Fruit fly (Drosophila melanogaster) whole organism, pupa: Measurements from ENCODE around the gene UQCR-Q.

Experiments
- CG10348 ChIP-seq: fragments of 200-800 bp; sonication (Bioruptor generic); IDR thresholded peaks from 2 replicates; pipeline ENCODE4 v1.3.6; 2022; ENCODE audit warnings: missing biosample characterization, missing genetic modification characterization
- CG12605 ChIP-seq: fragments of 200-800 bp; sonication (Bioruptor generic); IDR thresholded peaks from 2 replicates; pipeline ENCODE4 v1.3.6; 2022; ENCODE audit warnings: missing biosample characterization, missing genetic modification characterization
- CG13204 ChIP-seq: fragments of 200-800 bp; sonication (Bioruptor generic); optimal IDR thresholded peaks from 2 replicates; lab custom pipeline; 2018; ENCODE audit warnings: missing biosample characterization, mild to moderate bottlenecking, missing genetic modification characterization, moderate library complexity
- CG14655 ChIP-seq: fragments of 200-800 bp; sonication (Bioruptor generic); optimal IDR thresholded peaks from 3 replicates; lab custom pipeline; 2017; ENCODE audit warnings: mild to moderate bottlenecking, missing biosample characterization, missing genetic modification reagents, missing genetic modification characterization
- CG15710 ChIP-seq: fragments of 200-800 bp; sonication (Bioruptor generic); optimal IDR thresholded peaks from 2 replicates; lab custom pipeline; 2018; ENCODE audit warnings: missing biosample characterization, mild to moderate bottlenecking, missing genetic modification characterization, moderate library complexity
- CG17806 ChIP-seq: fragments of 200-800 bp; sonication (Bioruptor generic); optimal IDR thresholded peaks from 2 replicates; lab custom pipeline; 2018; ENCODE audit warnings: missing biosample characterization, mild to moderate bottlenecking, missing genetic modification characterization, moderate library complexity
- CG32121 ChIP-seq: fragments of 200-800 bp; sonication (Bioruptor generic); IDR thresholded peaks from 2 replicates; pipeline ENCODE4 v1.3.6; 2022; ENCODE audit warnings: missing biosample characterization, missing genetic modification characterization
- CG34367 ChIP-seq: fragments of 200-800 bp; sonication (Bioruptor generic); optimal IDR thresholded peaks from 2 replicates; lab custom pipeline; 2018; ENCODE audit warnings: missing biosample characterization, mild to moderate bottlenecking, missing genetic modification characterization
- CG4496 ChIP-seq: fragments of 200-800 bp; sonication (Bioruptor generic); IDR thresholded peaks from 3 replicates; pipeline ENCODE4 v1.3.6; 2022; ENCODE audit warnings: missing biosample characterization, missing genetic modification characterization
- CG8159 ChIP-seq: fragments of 200-800 bp; sonication (Bioruptor generic); optimal IDR thresholded peaks from 3 replicates; lab custom pipeline; 2018; ENCODE audit warnings: missing biosample characterization, mild to moderate bottlenecking, missing genetic modification characterization, moderate library complexity
- CG8301 ChIP-seq: fragments of 200-800 bp; sonication (Bioruptor generic); optimal IDR thresholded peaks from 2 replicates; lab custom pipeline; 2018; ENCODE audit warnings: missing biosample characterization, mild to moderate bottlenecking, missing genetic modification characterization
- CG9948 ChIP-seq: fragments of 200-800 bp; sonication (Bioruptor generic); optimal IDR thresholded peaks from 2 replicates; lab custom pipeline; 2018; ENCODE audit warnings: missing biosample characterization, mild to moderate bottlenecking, missing genetic modification characterization, moderate library complexity
- D1 ChIP-seq: fragments of 200-800 bp; sonication (Bioruptor generic); optimal IDR thresholded peaks from 2 replicates; lab custom pipeline; 2018; ENCODE audit warnings: missing biosample characterization, mild to moderate bottlenecking, missing genetic modification characterization, moderate library complexity
- EcR ChIP-seq: fragments of 200-800 bp; sonication (Bioruptor generic); optimal IDR thresholded peaks from 3 replicates; lab custom pipeline; 2019; ENCODE audit warnings: missing biosample characterization, missing genetic modification characterization, mild to moderate bottlenecking, moderate library complexity, missing genetic modification reagents
- Ets98B ChIP-seq: fragments of 200-800 bp; sonication (Bioruptor generic); IDR thresholded peaks from 2 replicates; pipeline ENCODE4 v1.3.6; 2022; ENCODE audit warnings: missing biosample characterization, missing genetic modification characterization
- Pif1A ChIP-seq: fragments of 200-800 bp; sonication (Bioruptor generic); optimal IDR thresholded peaks from 3 replicates; lab custom pipeline; 2016; ENCODE audit warnings: missing biosample characterization, missing genetic modification characterization
- Pif1B ChIP-seq: fragments of 200-800 bp; sonication (Bioruptor generic); optimal IDR thresholded peaks from 3 replicates; lab custom pipeline; 2016; ENCODE audit warnings: missing biosample characterization, missing genetic modification characterization
- Snoo ChIP-seq: fragments of 200-800 bp; sonication (Bioruptor generic); optimal IDR thresholded peaks from 3 replicates; lab custom pipeline; 2017; ENCODE audit warnings: missing biosample characterization, mild to moderate bottlenecking, missing genetic modification characterization, inconsistent platforms
- fd96Ca ChIP-seq: fragments of 200-800 bp; sonication (Bioruptor generic); IDR thresholded peaks from 3 replicates; pipeline ENCODE4 v1.3.6; 2022; ENCODE audit warnings: missing biosample characterization, missing genetic modification characterization
- gl ChIP-seq: fragments of 200-800 bp; sonication (Bioruptor generic); optimal IDR thresholded peaks from 2 replicates; lab custom pipeline; 2018; ENCODE audit warnings: missing biosample characterization, mild to moderate bottlenecking, missing genetic modification characterization
- rn ChIP-seq: fragments of 200-800 bp; sonication (Bioruptor generic); IDR thresholded peaks from 2 replicates; pipeline ENCODE4 v1.3.6; 2022; ENCODE audit warnings: missing biosample characterization, missing genetic modification characterization

The UQCR-Q gene

DNA sequence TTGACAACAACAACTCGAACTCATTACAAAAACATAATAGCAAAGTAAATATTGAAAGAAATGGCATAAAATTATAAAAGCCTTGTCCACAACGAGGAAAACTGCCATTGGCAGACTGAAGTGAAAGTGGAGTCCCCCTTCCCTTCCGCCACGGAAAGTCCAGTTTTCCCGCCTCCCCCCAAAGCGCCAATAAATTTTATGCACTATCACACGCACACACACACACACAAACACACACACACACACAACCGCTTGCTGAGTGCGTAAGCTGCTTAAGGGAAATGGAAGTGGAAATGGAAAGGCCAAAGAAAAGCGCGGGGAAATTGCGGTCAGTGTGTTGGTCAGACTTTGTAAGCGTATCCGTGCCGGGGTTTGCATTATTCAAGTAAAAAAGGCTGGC, 12.1 kb upstream of the UQCR-Q start:
- TF ChIP-seq CG13204 (GFP tag; lab: Kevin White, UChicago): no peak
- no peak for TF ChIP-seq CG8159 (tag; lab: Kevin White, UChicago)
- no peak for TF ChIP-seq CG12605 (GFP tag; lab: Robert Waterston, UW)
- no peak for TF ChIP-seq CG8301 (tag; lab: Kevin White, UChicago)
- no peak for TF ChIP-seq fd96Ca
- no peak for TF ChIP-seq CG10348 (GFP tag; lab: Robert Waterston, UW)
- no peak for TF ChIP-seq gl (tag; lab: Kevin White, UChicago)
- no peak for TF ChIP-seq CG32121 (GFP tag; lab: Robert Waterston, UW)
- no peak for TF ChIP-seq CG34367
- TF ChIP-seq CG15710: no peak
- TF ChIP-seq rn (GFP tag; lab: Robert Waterston, UW): no peak
- no peak for TF ChIP-seq Snoo (tag; lab: Kevin White, UChicago)
- TF ChIP-seq Pif1B (GFP tag; lab: Kevin White, UChicago): no peak
- no peak for TF ChIP-seq CG14655 (GFP tag; lab: Kevin White, UChicago)
- TF ChIP-seq EcR (GFP tag; lab: Kevin White, UChicago): no peak

DNA sequence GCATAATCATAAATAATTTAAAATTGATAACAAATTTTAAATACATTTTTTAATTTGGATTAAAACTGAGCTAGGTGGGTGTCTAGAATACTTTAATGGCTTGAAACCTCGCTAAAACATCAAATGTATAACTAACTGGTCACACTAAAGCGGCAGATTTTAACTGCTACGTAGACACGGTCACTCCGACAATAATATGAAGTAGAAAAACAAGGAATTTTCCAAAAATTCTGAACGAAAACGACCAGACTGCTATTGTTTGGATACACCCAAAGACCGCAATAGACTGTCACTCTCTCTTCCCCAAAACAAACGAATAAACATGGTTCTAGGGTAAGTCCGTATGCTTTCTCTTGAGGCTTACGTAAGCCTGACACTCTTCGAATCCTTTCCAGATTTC, 8.8 kb upstream of the UQCR-Q start, which contains the start of gene QIL1:
TSS of gene QIL1 (plus strand) at position 142 of the 400 bp plus-strand sequence.
- TF ChIP-seq CG8301 (tag; lab: Kevin White, UChicago): no peak
- no peak for TF ChIP-seq CG10348 (GFP tag; lab: Robert Waterston, UW)
- TF ChIP-seq D1 (tag; lab: Kevin White, UChicago): peak; percentile 93
- TF ChIP-seq Snoo (tag; lab: Kevin White, UChicago): no peak
- no peak for TF ChIP-seq Pif1A (GFP tag; lab: Kevin White, UChicago)
- TF ChIP-seq CG14655 (GFP tag; lab: Kevin White, UChicago): no peak

DNA sequence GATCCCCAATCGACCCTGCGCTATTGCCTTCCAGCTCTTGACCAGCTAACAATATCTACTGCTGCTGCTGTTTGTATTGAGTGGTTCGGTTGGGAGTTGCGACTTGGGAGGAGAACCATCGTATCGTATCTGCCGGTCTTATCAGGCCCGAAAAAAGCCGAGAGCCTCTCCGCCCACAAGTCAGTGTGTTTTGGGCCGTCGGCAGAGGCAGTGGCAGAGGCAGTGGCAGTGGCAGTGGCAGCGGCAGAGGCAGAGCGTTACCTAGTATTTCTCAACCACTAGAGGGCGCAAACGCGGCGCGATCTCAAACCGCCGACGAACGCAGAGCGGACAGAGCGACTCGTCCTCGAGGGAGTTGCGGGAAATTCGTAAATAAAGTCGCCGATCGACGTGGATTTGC, 4.5 kb upstream of the UQCR-Q start, which contains the start of gene SecCl:
TSS of gene SecCl (plus strand) at position 18 of the 400 bp plus-strand sequence.
- TF ChIP-seq EcR (GFP tag; lab: Kevin White, UChicago): no peak
- TF ChIP-seq gl (tag; lab: Kevin White, UChicago): no peak
- no peak for TF ChIP-seq rn (GFP tag; lab: Robert Waterston, UW)
- TF ChIP-seq CG12605 (GFP tag; lab: Robert Waterston, UW): no peak
- no peak for TF ChIP-seq CG34367
- TF ChIP-seq, all 21 proteins: peak for 0

DNA sequence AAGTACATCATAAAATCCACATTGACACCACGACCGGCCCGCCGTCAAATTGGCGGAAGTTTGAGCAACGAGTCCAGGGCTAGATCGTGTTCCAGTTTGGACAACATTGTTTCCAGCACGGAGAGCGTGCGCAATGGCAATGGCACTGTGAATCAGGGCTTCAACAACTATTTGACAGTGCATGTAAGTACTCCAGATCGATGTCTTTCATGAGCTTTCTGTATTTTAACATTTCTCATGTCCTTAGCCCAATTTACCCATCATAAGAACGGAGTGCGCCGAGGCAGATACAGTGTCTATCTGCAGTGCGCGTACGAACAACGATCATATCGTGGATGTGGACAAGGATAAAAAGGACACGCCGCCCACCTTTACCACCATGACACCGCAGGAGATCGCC, 672 bp upstream of the UQCR-Q start:
- TF ChIP-seq CG14655 (GFP tag; lab: Kevin White, UChicago) (no peak), CG12605 (GFP tag; lab: Robert Waterston, UW) (no peak), CG34367 (no peak), D1 (tag; lab: Kevin White, UChicago) (no peak), gl (tag; lab: Kevin White, UChicago) (no peak), Pif1A (GFP tag; lab: Kevin White, UChicago) (no peak), CG9948 (tag; lab: Kevin White, UChicago) (no peak), CG15710 (no peak), Snoo (tag; lab: Kevin White, UChicago) (no peak), Ets98B (GFP tag; lab: Robert Waterston, UW) (no peak), fd96Ca (no peak), CG8159 (tag; lab: Kevin White, UChicago) (no peak), EcR (GFP tag; lab: Kevin White, UChicago) (no peak), CG32121 (GFP tag; lab: Robert Waterston, UW) (no peak), CG4496 (no peak), Pif1B (GFP tag; lab: Kevin White, UChicago) (no peak), CG17806 (tag; lab: Kevin White, UChicago) (no peak), CG10348 (GFP tag; lab: Robert Waterston, UW) (no peak)

DNA sequence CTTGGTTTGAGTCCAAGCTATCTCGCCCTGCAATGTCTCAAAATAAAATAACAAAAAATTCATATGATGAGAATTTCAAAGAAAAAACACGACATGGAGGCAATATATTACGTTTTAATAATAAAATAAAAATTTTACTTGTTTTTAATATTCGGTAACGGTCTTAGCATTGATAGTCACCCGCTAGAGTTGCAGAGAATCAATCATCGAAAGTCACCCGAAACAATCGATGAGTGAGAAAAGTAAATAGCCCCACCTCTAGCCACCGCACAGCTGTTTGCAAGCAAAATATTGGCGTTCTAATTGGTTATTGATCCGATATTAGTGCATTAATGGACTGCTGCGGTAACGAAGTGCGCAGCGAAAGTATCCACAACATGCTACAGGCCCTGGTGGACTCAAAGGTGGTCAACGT, 1.4 kb downstream of the UQCR-Q start, which contains the start of gene CG34250:
TSS of gene CG34250 (plus strand) at position 244 of the 415 bp plus-strand sequence.
- TF ChIP-seq Snoo (tag; lab: Kevin White, UChicago) (no peak), D1 (tag; lab: Kevin White, UChicago) (peak; percentile 82)

DNA sequence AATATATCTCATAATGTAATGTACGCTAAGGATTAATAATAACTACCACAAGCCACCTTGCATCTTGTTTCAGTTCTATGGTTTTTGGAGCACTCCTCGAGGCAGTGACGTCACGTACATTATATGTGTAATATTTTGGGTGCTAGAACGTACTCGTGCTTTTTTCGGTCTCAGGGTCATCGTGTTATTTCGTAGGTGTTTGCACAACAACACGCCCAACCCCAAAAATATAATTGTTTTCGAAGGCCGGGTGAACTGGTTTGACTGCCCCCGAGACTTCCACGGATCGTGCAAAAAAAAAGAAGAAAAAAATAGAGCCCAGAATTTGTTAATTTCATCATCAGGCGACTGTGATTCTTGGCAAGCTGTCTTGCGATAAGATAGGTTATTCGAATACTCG, 1.9 kb downstream of the UQCR-Q start:
- TF ChIP-seq CG8301 (tag; lab: Kevin White, UChicago): no peak
- no peak for TF ChIP-seq rn (GFP tag; lab: Robert Waterston, UW)
- no peak for TF ChIP-seq CG15710
- TF ChIP-seq Pif1A (GFP tag; lab: Kevin White, UChicago): no peak
- no peak for TF ChIP-seq CG4496
- no peak for TF ChIP-seq Ets98B (GFP tag; lab: Robert Waterston, UW)
- TF ChIP-seq CG14655 (GFP tag; lab: Kevin White, UChicago): no peak
- no peak for TF ChIP-seq CG10348 (GFP tag; lab: Robert Waterston, UW)
- TF ChIP-seq Snoo (tag; lab: Kevin White, UChicago): no peak
- no peak for TF ChIP-seq CG13204 (GFP tag; lab: Kevin White, UChicago)
- TF ChIP-seq CG8159 (tag; lab: Kevin White, UChicago): no peak
- TF ChIP-seq CG17806 (tag; lab: Kevin White, UChicago): no peak
- no peak for TF ChIP-seq CG32121 (GFP tag; lab: Robert Waterston, UW)

DNA sequence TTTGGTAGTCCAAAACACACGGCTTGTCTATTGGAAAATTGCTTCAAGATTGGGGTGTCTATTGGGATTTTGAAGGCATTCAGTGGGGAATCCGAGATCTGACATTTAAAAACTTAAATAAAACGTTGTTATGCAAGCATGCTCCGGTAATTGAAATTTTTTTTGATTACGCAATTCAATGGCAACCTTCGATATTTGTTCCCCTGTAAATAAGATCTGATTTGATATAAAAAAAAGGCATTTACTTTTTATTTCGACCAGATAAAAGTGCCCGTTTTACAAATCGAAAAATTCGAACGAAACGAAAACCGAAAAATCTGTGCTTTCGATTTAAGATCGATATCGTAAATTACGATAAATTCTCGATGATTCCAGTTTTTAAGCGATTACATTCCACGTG, 4.3 kb downstream of the UQCR-Q start, which contains the start of the genes CG13733 and qjt:
TSS of gene CG13733 (minus strand) at position 101 of the 400 bp plus-strand sequence.
TSS of gene qjt (plus strand) at position 271 of the 400 bp plus-strand sequence.
- TF ChIP-seq EcR (GFP tag; lab: Kevin White, UChicago) (no peak), Pif1B (GFP tag; lab: Kevin White, UChicago) (no peak), CG12605 (GFP tag; lab: Robert Waterston, UW) (no peak), CG10348 (GFP tag; lab: Robert Waterston, UW) (no peak), CG15710 (no peak), rn (GFP tag; lab: Robert Waterston, UW) (no peak), CG8301 (tag; lab: Kevin White, UChicago) (no peak), CG34367 (no peak), CG4496 (no peak), CG32121 (GFP tag; lab: Robert Waterston, UW) (no peak), D1 (tag; lab: Kevin White, UChicago) (no peak), Pif1A (GFP tag; lab: Kevin White, UChicago) (no peak), CG17806 (tag; lab: Kevin White, UChicago) (no peak), Ets98B (GFP tag; lab: Robert Waterston, UW) (no peak), gl (tag; lab: Kevin White, UChicago) (no peak), Snoo (tag; lab: Kevin White, UChicago) (no peak), fd96Ca (no peak), CG13204 (GFP tag; lab: Kevin White, UChicago) (no peak)
